Fruit fly (Drosophila melanogaster) whole organism, pupa: ENCODE results near the gene Lcp65Ad.

Source experiments
- CG10348 ChIP-seq: fragments of 200-800 bp; sonication (Bioruptor generic); IDR thresholded peaks from 2 replicates; pipeline ENCODE4 v1.3.6; 2022; ENCODE audit warnings: missing biosample characterization, missing genetic modification characterization
- CG12605 ChIP-seq: fragments of 200-800 bp; sonication (Bioruptor generic); IDR thresholded peaks from 2 replicates; pipeline ENCODE4 v1.3.6; 2022; ENCODE audit warnings: missing biosample characterization, missing genetic modification characterization
- CG13204 ChIP-seq: fragments of 200-800 bp; sonication (Bioruptor generic); optimal IDR thresholded peaks from 2 replicates; lab custom pipeline; 2018; ENCODE audit warnings: missing biosample characterization, mild to moderate bottlenecking, missing genetic modification characterization, moderate library complexity
- CG14655 ChIP-seq: fragments of 200-800 bp; sonication (Bioruptor generic); optimal IDR thresholded peaks from 3 replicates; lab custom pipeline; 2017; ENCODE audit warnings: mild to moderate bottlenecking, missing biosample characterization, missing genetic modification reagents, missing genetic modification characterization
- CG15710 ChIP-seq: fragments of 200-800 bp; sonication (Bioruptor generic); optimal IDR thresholded peaks from 2 replicates; lab custom pipeline; 2018; ENCODE audit warnings: missing biosample characterization, mild to moderate bottlenecking, missing genetic modification characterization, moderate library complexity
- CG17806 ChIP-seq: fragments of 200-800 bp; sonication (Bioruptor generic); optimal IDR thresholded peaks from 2 replicates; lab custom pipeline; 2018; ENCODE audit warnings: missing biosample characterization, mild to moderate bottlenecking, missing genetic modification characterization, moderate library complexity
- CG32121 ChIP-seq: fragments of 200-800 bp; sonication (Bioruptor generic); IDR thresholded peaks from 2 replicates; pipeline ENCODE4 v1.3.6; 2022; ENCODE audit warnings: missing biosample characterization, missing genetic modification characterization
- CG34367 ChIP-seq: fragments of 200-800 bp; sonication (Bioruptor generic); optimal IDR thresholded peaks from 2 replicates; lab custom pipeline; 2018; ENCODE audit warnings: missing biosample characterization, mild to moderate bottlenecking, missing genetic modification characterization
- CG4496 ChIP-seq: fragments of 200-800 bp; sonication (Bioruptor generic); IDR thresholded peaks from 3 replicates; pipeline ENCODE4 v1.3.6; 2022; ENCODE audit warnings: missing biosample characterization, missing genetic modification characterization
- CG8159 ChIP-seq: fragments of 200-800 bp; sonication (Bioruptor generic); optimal IDR thresholded peaks from 3 replicates; lab custom pipeline; 2018; ENCODE audit warnings: missing biosample characterization, mild to moderate bottlenecking, missing genetic modification characterization, moderate library complexity
- CG8301 ChIP-seq: fragments of 200-800 bp; sonication (Bioruptor generic); optimal IDR thresholded peaks from 2 replicates; lab custom pipeline; 2018; ENCODE audit warnings: missing biosample characterization, mild to moderate bottlenecking, missing genetic modification characterization
- CG9948 ChIP-seq: fragments of 200-800 bp; sonication (Bioruptor generic); optimal IDR thresholded peaks from 2 replicates; lab custom pipeline; 2018; ENCODE audit warnings: missing biosample characterization, mild to moderate bottlenecking, missing genetic modification characterization, moderate library complexity
- D1 ChIP-seq: fragments of 200-800 bp; sonication (Bioruptor generic); optimal IDR thresholded peaks from 2 replicates; lab custom pipeline; 2018; ENCODE audit warnings: missing biosample characterization, mild to moderate bottlenecking, missing genetic modification characterization, moderate library complexity
- EcR ChIP-seq: fragments of 200-800 bp; sonication (Bioruptor generic); optimal IDR thresholded peaks from 3 replicates; lab custom pipeline; 2019; ENCODE audit warnings: missing biosample characterization, missing genetic modification characterization, mild to moderate bottlenecking, moderate library complexity, missing genetic modification reagents
- Ets98B ChIP-seq: fragments of 200-800 bp; sonication (Bioruptor generic); IDR thresholded peaks from 2 replicates; pipeline ENCODE4 v1.3.6; 2022; ENCODE audit warnings: missing biosample characterization, missing genetic modification characterization
- Pif1A ChIP-seq: fragments of 200-800 bp; sonication (Bioruptor generic); optimal IDR thresholded peaks from 3 replicates; lab custom pipeline; 2016; ENCODE audit warnings: missing biosample characterization, missing genetic modification characterization
- Pif1B ChIP-seq: fragments of 200-800 bp; sonication (Bioruptor generic); optimal IDR thresholded peaks from 3 replicates; lab custom pipeline; 2016; ENCODE audit warnings: missing biosample characterization, missing genetic modification characterization
- Snoo ChIP-seq: fragments of 200-800 bp; sonication (Bioruptor generic); optimal IDR thresholded peaks from 3 replicates; lab custom pipeline; 2017; ENCODE audit warnings: missing biosample characterization, mild to moderate bottlenecking, missing genetic modification characterization, inconsistent platforms
- fd96Ca ChIP-seq: fragments of 200-800 bp; sonication (Bioruptor generic); IDR thresholded peaks from 3 replicates; pipeline ENCODE4 v1.3.6; 2022; ENCODE audit warnings: missing biosample characterization, missing genetic modification characterization
- gl ChIP-seq: fragments of 200-800 bp; sonication (Bioruptor generic); optimal IDR thresholded peaks from 2 replicates; lab custom pipeline; 2018; ENCODE audit warnings: missing biosample characterization, mild to moderate bottlenecking, missing genetic modification characterization
- rn ChIP-seq: fragments of 200-800 bp; sonication (Bioruptor generic); IDR thresholded peaks from 2 replicates; pipeline ENCODE4 v1.3.6; 2022; ENCODE audit warnings: missing biosample characterization, missing genetic modification characterization

The Lcp65Ad gene

dm6 chr3L:6106717-6107116, 36.5 kb upstream of the Lcp65Ad start:
- TF ChIP-seq gl (tag; lab: Kevin White, UChicago) (no peak), CG12605 (GFP tag; lab: Robert Waterston, UW) (no peak), CG14655 (GFP tag; lab: Kevin White, UChicago) (no peak), CG34367 (tag; lab: Kevin White, UChicago) (no peak), CG10348 (GFP tag; lab: Robert Waterston, UW) (no peak), CG15710 (tag; lab: Kevin White, UChicago) (no peak), CG8159 (no peak), Pif1A (GFP tag; lab: Kevin White, UChicago) (no peak), CG8301 (tag; lab: Kevin White, UChicago) (no peak), Snoo (tag; lab: Kevin White, UChicago) (no peak), CG17806 (no peak), Pif1B (no peak), D1 (tag; lab: Kevin White, UChicago) (no peak)

- no peak for TF ChIP-seq CG4496 (GFP tag; lab: Robert Waterston, UW)
- TF ChIP-seq CG12605 (GFP tag; lab: Robert Waterston, UW) = no peak
- TF ChIP-seq CG34367 (tag; lab: Kevin White, UChicago) = no peak
- no peak for TF ChIP-seq Ets98B (GFP tag; lab: Robert Waterston, UW)
- TF ChIP-seq rn (GFP tag; lab: Robert Waterston, UW) = no peak
- TF ChIP-seq D1 (tag; lab: Kevin White, UChicago) = no peak
- TF ChIP-seq Pif1B = no peak
- no peak for TF ChIP-seq Pif1A (GFP tag; lab: Kevin White, UChicago)
- TF ChIP-seq CG13204 (GFP tag; lab: Kevin White, UChicago) = no peak
- no peak for TF ChIP-seq CG10348 (GFP tag; lab: Robert Waterston, UW)
- no peak for TF ChIP-seq EcR (GFP tag; lab: Kevin White, UChicago)
- no peak for TF ChIP-seq CG32121
- no peak for TF ChIP-seq CG9948 (tag; lab: Kevin White, UChicago)
Measured at dm6 chr3L:6108264-6109060, 34.7 kb upstream of the Lcp65Ad start.

- TF ChIP-seq Snoo (tag; lab: Kevin White, UChicago) (no peak), rn (GFP tag; lab: Robert Waterston, UW) (no peak), D1 (tag; lab: Kevin White, UChicago) (no peak), Pif1A (GFP tag; lab: Kevin White, UChicago) (no peak), EcR (GFP tag; lab: Kevin White, UChicago) (no peak)
Measured at dm6 chr3L:6110673-6111449, 32.3 kb upstream of the Lcp65Ad start.

dm6 chr3L:6111458-6111857, 31.7 kb upstream of the Lcp65Ad start:
- TF ChIP-seq CG8301 (tag; lab: Kevin White, UChicago) (no peak), Snoo (tag; lab: Kevin White, UChicago) (no peak), CG32121 (no peak), CG8159 (no peak), CG34367 (tag; lab: Kevin White, UChicago) (no peak), rn (GFP tag; lab: Robert Waterston, UW) (no peak), Pif1B (no peak), CG17806 (no peak), CG15710 (tag; lab: Kevin White, UChicago) (no peak), CG13204 (GFP tag; lab: Kevin White, UChicago) (no peak), CG12605 (GFP tag; lab: Robert Waterston, UW) (no peak), CG10348 (GFP tag; lab: Robert Waterston, UW) (no peak)

dm6 chr3L:6115505-6115904, 27.7 kb upstream of the Lcp65Ad start:
- no peak for TF ChIP-seq CG15710 (tag; lab: Kevin White, UChicago)
- TF ChIP-seq EcR (GFP tag; lab: Kevin White, UChicago) = no peak
- TF ChIP-seq Snoo (tag; lab: Kevin White, UChicago) = no peak
- TF ChIP-seq fd96Ca (GFP tag; lab: Robert Waterston, UW) = no peak
- no peak for TF ChIP-seq Pif1A (GFP tag; lab: Kevin White, UChicago)
- TF ChIP-seq CG9948 (tag; lab: Kevin White, UChicago) = no peak
- no peak for TF ChIP-seq CG17806
- no peak for TF ChIP-seq gl (tag; lab: Kevin White, UChicago)
- TF ChIP-seq rn (GFP tag; lab: Robert Waterston, UW) = no peak
- no peak for TF ChIP-seq CG34367 (tag; lab: Kevin White, UChicago)

dm6 chr3L:6116881-6117280, 26.3 kb upstream of the Lcp65Ad start:
- TF ChIP-seq CG4496 (GFP tag; lab: Robert Waterston, UW) = no peak
- TF ChIP-seq gl (tag; lab: Kevin White, UChicago) = no peak
- no peak for TF ChIP-seq D1 (tag; lab: Kevin White, UChicago)
- no peak for TF ChIP-seq CG17806
- no peak for TF ChIP-seq Snoo (tag; lab: Kevin White, UChicago)
- no peak for TF ChIP-seq EcR (GFP tag; lab: Kevin White, UChicago)
- no peak for TF ChIP-seq CG8159
- no peak for TF ChIP-seq fd96Ca (GFP tag; lab: Robert Waterston, UW)
- no peak for TF ChIP-seq CG15710 (tag; lab: Kevin White, UChicago)
- no peak for TF ChIP-seq CG13204 (GFP tag; lab: Kevin White, UChicago)
- no peak for TF ChIP-seq rn (GFP tag; lab: Robert Waterston, UW)
